Worm (Caenorhabditis elegans) whole organism, midembryonic: ENCODE measurements around the gene tth-1.

ENCODE experiments used
- T22C8.4 ChIP-seq: fragments of 200-800 bp; sonication (Bioruptor generic); IDR thresholded peaks from 2 replicates; pipeline ENCODE4 v1.3.6; 2022; ENCODE audit warnings: missing genetic modification characterization, missing compliant biosample characterization
- cog-1 ChIP-seq: sonication (generic microtip); optimal IDR thresholded peaks from 2 replicates; lab custom pipeline; 2016; ENCODE audit warnings: missing genetic modification characterization, missing compliant biosample characterization
- flt-1 ChIP-seq: fragments of 200-800 bp; sonication (Bioruptor generic); IDR thresholded peaks from 2 replicates; pipeline ENCODE4 v1.3.6; 2022; ENCODE audit warnings: missing genetic modification characterization, missing compliant biosample characterization
- klf-2 ChIP-seq: fragments of 200-800 bp; sonication (Bioruptor generic); conservative IDR thresholded peaks from 2 replicates; pipeline ENCODE4 v1.3.6; 2022; ENCODE audit warnings: missing genetic modification reagents, missing genetic modification characterization, missing compliant biosample characterization
- med-1 ChIP-seq: sonication (generic microtip); optimal IDR thresholded peaks from 2 replicates; lab custom pipeline; 2017; ENCODE audit warnings: missing genetic modification characterization, mild to moderate bottlenecking, missing compliant biosample characterization, antibody characterized with exemption, missing genetic modification reagents; ENCODE audit not compliant: insufficient read depth
- ref-1 ChIP-seq: fragments of 200-800 bp; sonication (Bioruptor generic); conservative IDR thresholded peaks from 2 replicates; pipeline ENCODE4 v1.3.6; 2022; ENCODE audit warnings: missing genetic modification reagents, missing genetic modification characterization, missing compliant biosample characterization
- tab-1 ChIP-seq: fragments of 200-800 bp; sonication (Bioruptor generic); IDR thresholded peaks from 2 replicates; pipeline ENCODE4 v1.3.6; 2022; ENCODE audit warnings: missing genetic modification characterization, missing compliant biosample characterization
- ztf-23 ChIP-seq: fragments of 200-800 bp; sonication (Bioruptor generic); IDR thresholded peaks from 2 replicates; pipeline ENCODE4 v1.3.6; 2022; ENCODE audit warnings: missing genetic modification reagents, missing genetic modification characterization, missing compliant biosample characterization
- ztf-29 ChIP-seq: fragments of 200-800 bp; sonication (Bioruptor generic); IDR thresholded peaks from 2 replicates; pipeline ENCODE4 v1.3.6; 2022; ENCODE audit warnings: missing genetic modification reagents, missing genetic modification characterization, missing compliant biosample characterization

Gene tth-1

ce11 chrX:8444922-8445321, 21.4 kb upstream of the tth-1 start:
- TF ChIP-seq med-1 (GFP tag; lab: Kevin White, UChicago) (no peak), tab-1 (no peak), klf-2 (GFP tag; lab: Robert Waterston, UW) (no peak), ztf-29 (no peak), ref-1 (GFP tag; lab: Robert Waterston, UW) (no peak)

ce11 chrX:8440001-8440735, 16.6 kb upstream of the tth-1 start:
- TF ChIP-seq cog-1 (tag; lab: Kevin White, UChicago) (no peak), ztf-29 (no peak), flt-1 (GFP tag; lab: Robert Waterston, UW) (no peak), ref-1 (GFP tag; lab: Robert Waterston, UW) (no peak), ztf-23 (GFP tag; lab: Robert Waterston, UW) (no peak), klf-2 (GFP tag; lab: Robert Waterston, UW) (no peak), T22C8.4 (GFP tag; lab: Robert Waterston, UW) (no peak), tab-1 (no peak), med-1 (GFP tag; lab: Kevin White, UChicago) (no peak)

- TF ChIP-seq T22C8.4 (GFP tag; lab: Robert Waterston, UW) = no peak
- no peak for TF ChIP-seq tab-1
- TF ChIP-seq cog-1 (tag; lab: Kevin White, UChicago) = no peak
- no peak for TF ChIP-seq ztf-29
- TF ChIP-seq ref-1 (GFP tag; lab: Robert Waterston, UW) = no peak
- TF ChIP-seq klf-2 (GFP tag; lab: Robert Waterston, UW) = no peak
- no peak for TF ChIP-seq ztf-23 (GFP tag; lab: Robert Waterston, UW)
- TF ChIP-seq med-1 (GFP tag; lab: Kevin White, UChicago) = no peak
Observed at ce11 chrX:8438756-8439155, 15.2 kb upstream of the tth-1 start.

DNA sequence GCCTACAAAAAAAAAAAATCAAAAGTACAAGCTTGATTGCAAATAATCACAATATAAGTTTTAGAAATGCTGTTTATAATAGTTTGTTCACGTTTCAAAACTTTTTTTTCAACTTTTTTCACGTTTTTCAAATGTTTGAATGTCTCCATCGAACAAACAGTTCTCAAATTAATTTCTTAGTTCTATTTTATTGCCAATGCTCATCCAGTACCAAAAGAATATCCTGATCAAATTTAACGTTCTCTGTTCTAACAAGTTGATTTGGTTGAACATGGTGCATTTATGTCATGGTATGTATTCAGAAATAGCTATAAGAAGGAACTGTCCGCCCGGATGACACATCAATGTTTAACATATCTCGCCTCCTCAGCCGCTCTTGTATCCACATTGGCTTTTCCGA, 8.8 kb upstream of the tth-1 start, which contains the start of gene kin-9:
Gene kin-9 (plus strand): TSS at position 301 of the 400 bp plus-strand sequence.
- TF ChIP-seq ref-1 (GFP tag; lab: Robert Waterston, UW) (no peak), ztf-29 (no peak), ztf-23 (GFP tag; lab: Robert Waterston, UW) (no peak), klf-2 (GFP tag; lab: Robert Waterston, UW) (no peak), flt-1 (GFP tag; lab: Robert Waterston, UW) (no peak), T22C8.4 (GFP tag; lab: Robert Waterston, UW) (no peak), tab-1 (no peak), cog-1 (tag; lab: Kevin White, UChicago) (no peak), med-1 (GFP tag; lab: Kevin White, UChicago) (no peak)

DNA sequence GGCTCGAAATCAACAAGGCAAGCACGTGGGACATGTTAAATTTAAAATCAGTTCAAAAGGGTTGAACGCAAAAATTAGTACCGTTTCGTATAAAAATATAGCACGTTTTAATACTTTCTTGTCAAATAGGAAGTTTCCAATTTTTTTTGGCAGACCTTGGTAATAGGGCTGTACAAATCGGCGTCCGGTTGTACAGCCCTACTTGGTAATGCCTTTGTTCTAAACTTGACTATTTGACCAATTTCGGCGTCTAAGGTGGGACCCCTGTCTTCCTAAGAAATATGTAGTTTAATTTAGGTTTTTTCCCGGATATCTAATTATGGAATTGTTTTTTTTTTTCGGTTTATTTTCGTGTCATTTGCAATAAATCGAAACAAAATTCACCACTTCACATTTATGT, 6.0 kb upstream of the tth-1 start:
- no peak for TF ChIP-seq med-1 (GFP tag; lab: Kevin White, UChicago)
- no peak for TF ChIP-seq ztf-29
- TF ChIP-seq klf-2 (GFP tag; lab: Robert Waterston, UW) = no peak
- no peak for TF ChIP-seq ztf-23 (GFP tag; lab: Robert Waterston, UW)

DNA sequence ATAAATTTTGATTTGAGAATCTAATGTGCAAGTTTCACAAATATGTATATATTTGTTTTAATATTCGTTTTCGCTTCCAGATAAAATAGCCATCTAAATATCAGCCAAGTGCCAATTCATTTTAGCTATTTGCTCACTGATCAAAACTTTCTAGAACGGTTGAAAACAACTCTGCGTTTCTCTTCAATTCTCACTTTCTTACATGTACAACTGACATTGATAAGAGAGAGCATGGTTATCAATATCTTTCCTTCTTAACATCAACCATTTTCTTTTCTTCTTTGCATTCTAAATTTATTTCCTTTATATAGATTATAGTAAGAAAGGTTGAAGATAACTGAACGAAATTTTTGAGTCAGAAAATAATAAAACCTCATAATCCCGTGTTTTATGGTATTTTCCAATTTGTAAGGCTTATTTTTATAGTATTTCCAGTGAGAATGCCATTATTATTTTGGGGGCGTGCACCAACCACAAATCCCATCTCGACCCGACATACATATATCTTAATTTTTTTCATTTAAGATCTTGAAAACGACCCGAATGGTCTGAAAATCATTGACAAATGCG, 4.9 kb upstream of the tth-1 start, which contains the start of gene F08F1.3:
Gene F08F1.3 (plus strand): TSS at position 520 of the 570 bp plus-strand sequence.
- no peak for TF ChIP-seq tab-1
- TF ChIP-seq med-1 (GFP tag; lab: Kevin White, UChicago) = no peak
- TF ChIP-seq T22C8.4 (GFP tag; lab: Robert Waterston, UW) = no peak
- no peak for TF ChIP-seq ztf-29
- no peak for TF ChIP-seq flt-1 (GFP tag; lab: Robert Waterston, UW)
- TF ChIP-seq klf-2 (GFP tag; lab: Robert Waterston, UW) = no peak
- no peak for TF ChIP-seq ztf-23 (GFP tag; lab: Robert Waterston, UW)
- no peak for TF ChIP-seq cog-1 (tag; lab: Kevin White, UChicago)
- TF ChIP-seq ref-1 (GFP tag; lab: Robert Waterston, UW) = no peak

- TF ChIP-seq tab-1 (no peak), flt-1 (GFP tag; lab: Robert Waterston, UW) (no peak), ztf-23 (GFP tag; lab: Robert Waterston, UW) (no peak), cog-1 (tag; lab: Kevin White, UChicago) (no peak), T22C8.4 (GFP tag; lab: Robert Waterston, UW) (no peak), ref-1 (GFP tag; lab: Robert Waterston, UW) (no peak), klf-2 (GFP tag; lab: Robert Waterston, UW) (no peak), med-1 (GFP tag; lab: Kevin White, UChicago) (no peak), ztf-29 (no peak)
Observed at ce11 chrX:8426160-8426712, 2.7 kb upstream of the tth-1 start.

DNA sequence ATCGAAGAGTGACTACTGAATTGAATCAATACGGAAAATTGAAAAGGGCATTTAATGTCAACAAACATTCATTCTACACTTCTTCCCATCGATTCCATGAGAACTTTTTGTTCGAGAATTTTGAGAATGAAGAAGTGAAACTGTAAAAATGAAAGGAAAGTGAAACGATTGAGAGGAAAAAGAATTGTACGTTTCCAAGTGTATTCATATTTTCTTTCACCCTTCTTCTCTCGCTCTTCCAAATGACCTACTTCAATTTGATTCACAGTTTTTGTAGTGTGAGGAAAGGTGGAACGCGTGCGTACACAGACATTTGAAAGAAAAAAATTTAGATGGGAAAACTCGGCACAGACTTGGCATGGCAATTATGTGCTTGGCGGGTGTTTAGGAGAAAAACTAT, 753 bp upstream of the tth-1 start:
- TF ChIP-seq cog-1 (tag; lab: Kevin White, UChicago) = no peak
- no peak for TF ChIP-seq med-1 (GFP tag; lab: Kevin White, UChicago)
- no peak for TF ChIP-seq tab-1
- no peak for TF ChIP-seq ztf-29
- no peak for TF ChIP-seq klf-2 (GFP tag; lab: Robert Waterston, UW)
- no peak for TF ChIP-seq T22C8.4 (GFP tag; lab: Robert Waterston, UW)
- no peak for TF ChIP-seq flt-1 (GFP tag; lab: Robert Waterston, UW)
- no peak for TF ChIP-seq ref-1 (GFP tag; lab: Robert Waterston, UW)
- TF ChIP-seq ztf-23 (GFP tag; lab: Robert Waterston, UW) = no peak

ce11 chrX:8423199-8423598, 334 bp downstream of the tth-1 start:
- TF ChIP-seq ref-1 (GFP tag; lab: Robert Waterston, UW) (no peak), ztf-29 (no peak), T22C8.4 (GFP tag; lab: Robert Waterston, UW) (no peak), ztf-23 (GFP tag; lab: Robert Waterston, UW) (no peak), klf-2 (GFP tag; lab: Robert Waterston, UW) (no peak), flt-1 (GFP tag; lab: Robert Waterston, UW) (no peak), tab-1 (no peak), cog-1 (tag; lab: Kevin White, UChicago) (no peak), med-1 (GFP tag; lab: Kevin White, UChicago) (no peak)
